Worm (Caenorhabditis elegans): ENCODE data around the gene F56D6.13.

DNA sequence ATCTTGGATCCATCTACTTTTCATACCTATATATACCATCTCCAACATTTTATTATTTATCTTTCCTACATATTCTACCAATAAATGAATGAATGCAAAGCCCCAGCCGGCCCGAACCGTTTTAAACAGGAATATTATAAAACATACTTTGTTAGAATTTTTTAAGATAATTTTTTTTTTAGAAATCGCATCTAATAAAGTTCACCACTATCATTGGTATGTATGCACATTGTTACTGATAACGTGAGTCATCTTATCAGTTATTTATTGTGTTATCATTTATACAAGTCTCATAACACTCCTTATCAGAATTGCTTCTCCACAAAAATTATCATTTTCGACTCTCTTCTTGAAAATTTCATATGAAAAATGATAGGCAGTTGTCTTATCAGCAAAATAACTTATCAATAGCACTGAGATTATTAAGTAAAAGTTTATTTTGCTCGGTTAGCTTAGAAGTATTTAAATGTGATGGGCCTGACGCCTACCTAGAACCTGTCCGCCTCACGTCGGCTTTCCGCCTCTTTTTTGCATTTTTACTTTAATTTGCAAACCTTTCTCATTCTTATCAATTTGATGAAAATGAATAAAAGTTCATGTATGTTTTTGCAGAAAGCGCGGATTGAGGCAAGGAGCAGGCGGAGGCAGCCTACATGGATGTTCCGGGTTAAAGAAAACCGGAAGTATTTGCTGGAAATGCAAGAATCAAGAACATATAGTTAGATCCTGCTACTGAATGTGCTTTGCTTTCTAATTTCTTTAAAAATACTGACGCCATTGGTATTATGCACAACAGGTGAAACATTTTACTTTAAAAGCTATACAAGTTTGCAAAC is 9.3 kb upstream of the F56D6.13 start, which contains the start of gene srz-62:
- TF ChIP-seq mes-2 (tag; optimal IDR thresholded peaks at IDR 0.05; ENCODE audit: poor library complexity, severe bottlenecking) (no peak), ztf-11 (tag; optimal IDR thresholded peaks at IDR 0.05) (no peak), pha-4 (GFP tag; IDR thresholded peaks at IDR 0.05) (no peak), pha-4 (tag; optimal IDR thresholded peaks at IDR 0.05) (peak; percentile 16), nhr-6 (tag; optimal IDR thresholded peaks at IDR 0.05) (peak; percentile 75), php-3 (GFP tag; IDR thresholded peaks at IDR 0.05) (peak; percentile 98), snpc-4 (tag; optimal IDR thresholded peaks at IDR 0.05) (no peak), hlh-30 (tag; optimal IDR thresholded peaks at IDR 0.05; ENCODE audit: insufficient read depth) (no peak), R02D3.7 (tag; optimal IDR thresholded peaks at IDR 0.05) (no peak), aha-1 (tag) (peak; percentile 71)
